Worm (Caenorhabditis elegans) whole organism, late embryonic: ENCODE measurements around the gene txt-14.

Experiments used
- ama-1 ChIP-seq: fragments of 150-350 bp; optimal IDR thresholded peaks from 2 replicates; lab custom pipeline; 2014
- ceh-14 ChIP-seq: sonication (generic microtip); optimal IDR thresholded peaks from 2 replicates; lab custom pipeline; 2016; ENCODE audit warnings: missing genotype, missing genetic modification characterization, missing compliant biosample characterization
- dve-1 ChIP-seq: sonication (generic microtip); optimal IDR thresholded peaks from 2 replicates; lab custom pipeline; 2017; ENCODE audit warnings: antibody characterized with exemption, mild to moderate bottlenecking, missing genetic modification characterization, missing compliant biosample characterization
- elt-2 ChIP-seq: sonication (generic microtip); optimal IDR thresholded peaks from 2 replicates; lab custom pipeline; 2016; ENCODE audit warnings: missing genetic modification reagents, missing genetic modification characterization, missing compliant biosample characterization
- elt-4 ChIP-seq: sonication (generic microtip); optimal IDR thresholded peaks from 2 replicates; lab custom pipeline; 2016; ENCODE audit warnings: missing genetic modification characterization, missing compliant biosample characterization
- ets-4 ChIP-seq: sonication (generic microtip); optimal IDR thresholded peaks from 2 replicates; lab custom pipeline; 2016; ENCODE audit warnings: missing genetic modification characterization, missing compliant biosample characterization
- hlh-30 ChIP-seq: sonication (generic microtip); optimal IDR thresholded peaks from 2 replicates; lab custom pipeline; 2017; ENCODE audit warnings: antibody characterized with exemption, missing genetic modification characterization, missing compliant biosample characterization; ENCODE audit not compliant: insufficient read depth
- hlh-8 ChIP-seq: sonication (generic microtip); optimal IDR thresholded peaks from 2 replicates; lab custom pipeline; 2016; ENCODE audit warnings: missing genotype, missing genetic modification characterization, missing compliant biosample characterization
- pha-4 ChIP-seq: fragments of 150-350 bp; optimal IDR thresholded peaks from 2 replicates; lab custom pipeline; 2018; ENCODE audit warnings: missing biosample characterization, missing genetic modification reagents, missing genetic modification characterization
- rnt-1 ChIP-seq: sonication (generic microtip); optimal IDR thresholded peaks from 2 replicates; lab custom pipeline; 2016; ENCODE audit warnings: missing genetic modification characterization, missing compliant biosample characterization
- zip-5 ChIP-seq: sonication (generic microtip); optimal IDR thresholded peaks from 2 replicates; lab custom pipeline; 2016; ENCODE audit warnings: missing genetic modification characterization, missing compliant biosample characterization
- ztf-16 ChIP-seq: sonication (generic microtip); optimal IDR thresholded peaks from 2 replicates; lab custom pipeline; 2017; ENCODE audit warnings: missing genetic modification characterization, missing compliant biosample characterization

DNA sequence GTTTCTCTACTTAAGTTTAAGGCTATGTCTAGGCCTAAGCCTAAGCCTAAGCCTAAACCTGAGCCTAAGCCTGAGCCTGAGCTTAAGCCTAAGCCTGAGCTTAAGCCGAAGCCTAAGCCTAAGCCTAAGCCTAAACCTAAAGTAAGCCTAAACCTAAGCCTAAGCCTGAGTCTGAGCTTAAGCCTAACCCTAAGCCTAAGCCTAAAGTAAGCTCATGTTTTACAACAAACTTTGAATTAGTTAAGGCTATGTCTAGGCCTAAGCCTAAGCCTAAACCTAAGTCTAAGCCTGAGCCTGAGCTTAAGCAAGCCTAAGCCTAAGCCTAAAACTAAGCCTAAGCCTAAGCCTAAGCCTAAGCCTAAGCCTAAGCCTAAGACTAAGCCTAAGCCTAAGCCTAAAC is 16.8 kb upstream of the txt-14 start:
- TF ChIP-seq zip-5 (tag; lab: Kevin White, UChicago) (no peak), ztf-16 (tag; lab: Kevin White, UChicago) (no peak), ceh-14 (tag; lab: Kevin White, UChicago) (no peak), hlh-8 (tag; lab: Kevin White, UChicago) (no peak), elt-4 (no peak), hlh-30 (tag; lab: Kevin White, UChicago) (no peak), rnt-1 (no peak), ets-4 (tag; lab: Kevin White, UChicago) (no peak), elt-2 (tag; lab: Kevin White, UChicago) (no peak), dve-1 (tag; lab: Kevin White, UChicago) (peak; percentile 91), pha-4 (tag; lab: Kevin White, UChicago) (no peak), ama-1 (lab: Kevin White, UChicago) (no peak)
